Fruit fly (Drosophila melanogaster) whole organism, larva: ENCODE measurements around the gene Ada1-1.
A peak's percentile ranks its signal among the peaks of the same experiment; 100 is the strongest.

Experiments used
- noc ChIP-seq: fragments of 200-800 bp; sonication (Bioruptor generic); optimal IDR thresholded peaks from 3 replicates; lab custom pipeline; 2019; ENCODE audit warnings: missing biosample characterization, mild to moderate bottlenecking, missing genetic modification characterization, moderate library complexity

Ada1-1 gene

DNA sequence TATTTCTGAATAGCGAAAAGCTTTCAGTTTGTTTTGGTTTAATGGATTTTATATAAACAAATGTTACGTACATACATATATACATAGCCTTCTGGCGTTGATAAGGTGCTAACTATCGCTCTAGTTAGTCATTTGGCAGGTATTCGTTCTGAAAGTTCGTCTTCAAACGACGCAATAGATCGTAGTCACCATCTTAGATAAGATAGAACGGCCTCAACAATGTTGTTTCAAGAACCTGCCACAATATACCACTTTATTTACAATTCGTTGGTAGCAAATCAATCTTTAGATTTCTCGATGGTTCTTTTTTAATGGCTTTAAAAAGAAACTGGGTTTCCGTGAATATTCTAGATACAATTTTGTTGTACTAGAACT, 50.2 kb downstream of the Ada1-1 start:
- TF ChIP-seq noc (tag; lab: Kevin White, UChicago): peak; percentile 50
